Fruit fly (Drosophila melanogaster) ovary, adult (tissue): Measurements from ENCODE around the gene CG15717.

ENCODE experiments used
- CG17801 ChIP-seq: fragments of 200-800 bp; optimal IDR thresholded peaks from 2 replicates; lab custom pipeline; 2019; ENCODE audit warnings: missing biosample characterization, mild to moderate bottlenecking, missing genetic modification characterization, moderate library complexity; ENCODE audit not compliant: partially characterized antibody

The CG15717 gene

dm6 chrX:13128750-13129152 is at the start of gene CG15717, which contains the start of the genes CG32638 and MFS10:
CG15717 (plus strand) TSS chrX:13128952.
CG32638 (minus strand) TSS chrX:13128794.
MFS10 (plus strand) TSS chrX:13129018.
- TF ChIP-seq CG17801 (GFP tag; lab: Kevin White, UChicago): peak; percentile 0

- TF ChIP-seq CG17801 (GFP tag; lab: Kevin White, UChicago): peak; percentile 57
These were observed 41.4 kb upstream of the CG15717 start for dm6 chrX:13087333-13087828.

dm6 chrX:13088025-13088805 is 40.5 kb upstream of the CG15717 start:
- TF ChIP-seq CG17801 (GFP tag; lab: Kevin White, UChicago): no peak

dm6 chrX:13089375-13089774 is 39.4 kb upstream of the CG15717 start:
- no peak for TF ChIP-seq CG17801 (GFP tag; lab: Kevin White, UChicago)

dm6 chrX:13089920-13090655 is 38.7 kb upstream of the CG15717 start, which contains the start of gene hep:
hep (minus strand) TSS chrX:13090434.
- no peak for TF ChIP-seq CG17801 (GFP tag; lab: Kevin White, UChicago)

dm6 chrX:13090656-13091261 is 38.0 kb upstream of the CG15717 start, which contains the start of gene lic:
lic (plus strand) TSS chrX:13091145.
- no peak for TF ChIP-seq CG17801 (GFP tag; lab: Kevin White, UChicago)

- TF ChIP-seq CG17801 (GFP tag; lab: Kevin White, UChicago): no peak
These were observed 36.9 kb upstream of the CG15717 start for dm6 chrX:13091859-13092258.

dm6 chrX:13094085-13094764 is 34.5 kb upstream of the CG15717 start, which contains the start of gene CG2200:
CG2200 (plus strand) TSS chrX:13094299.
- peak; percentile 74 for TF ChIP-seq CG17801 (GFP tag; lab: Kevin White, UChicago)

- TF ChIP-seq CG17801 (GFP tag; lab: Kevin White, UChicago): no peak
These were observed 28.8 kb upstream of the CG15717 start for dm6 chrX:13099919-13100318.

dm6 chrX:13101817-13102216 is 26.9 kb upstream of the CG15717 start:
- TF ChIP-seq CG17801 (GFP tag; lab: Kevin White, UChicago): no peak

dm6 chrX:13104571-13104970 is 24.2 kb upstream of the CG15717 start:
- no peak for TF ChIP-seq CG17801 (GFP tag; lab: Kevin White, UChicago)

dm6 chrX:13105220-13105619 is 23.5 kb upstream of the CG15717 start:
- TF ChIP-seq CG17801 (GFP tag; lab: Kevin White, UChicago): peak; percentile 50

- TF ChIP-seq CG17801 (GFP tag; lab: Kevin White, UChicago): peak; percentile 3
These were observed 20.5 kb upstream of the CG15717 start, which contains the start of gene Fer3HCH for dm6 chrX:13108144-13108824. Fer3HCH (minus strand) TSS chrX:13108194.
